Worm (Caenorhabditis elegans) whole organism, L1 larva: ENCODE data around the gene lat-2.
A peak's percentile ranks its signal among the peaks of the same experiment; 100 is the strongest.

Source experiments
- C34B4.2 ChIP-seq: sonication (generic microtip); optimal IDR thresholded peaks from 2 replicates; lab custom pipeline; 2017; ENCODE audit warnings: mild to moderate bottlenecking, missing genetic modification characterization, missing compliant biosample characterization
- F16B12.6 ChIP-seq: fragments of 150-350 bp; optimal IDR thresholded peaks from 2 replicates; lab custom pipeline; 2014; ENCODE audit warnings: missing biosample characterization, missing genetic modification characterization
- aha-1 ChIP-seq: fragments of 150-350 bp; optimal IDR thresholded peaks from 2 replicates; lab custom pipeline; 2014; ENCODE audit warnings: missing biosample characterization, missing genetic modification characterization
- alr-1 ChIP-seq: fragments of 200-800 bp; sonication (Bioruptor generic); optimal IDR thresholded peaks from 2 replicates; lab custom pipeline; 2018; ENCODE audit warnings: borderline replicate concordance, mild to moderate bottlenecking, missing genetic modification characterization, missing compliant biosample characterization
- ceh-90 ChIP-seq: sonication (generic microtip); optimal IDR thresholded peaks from 2 replicates; lab custom pipeline; 2016; ENCODE audit warnings: missing genetic modification characterization, missing compliant biosample characterization
- egl-27 ChIP-seq, 2 experiments: fragments of 150-350 bp in 1 of 2; sonication (generic microtip); optimal IDR thresholded peaks; 3 replicates each; lab custom pipeline; 2017 to 2018; ENCODE audit warnings: missing biosample characterization in 2 of 2, missing genetic modification characterization in 2 of 2, missing genetic modification reagents in 2 of 2
- elt-2 ChIP-seq: sonication (generic microtip); optimal IDR thresholded peaks from 2 replicates; lab custom pipeline; 2016; ENCODE audit warnings: missing genetic modification characterization, mild to moderate bottlenecking, inconsistent platforms, missing compliant biosample characterization, missing genetic modification reagents
- fkh-10 ChIP-seq: sonication (generic microtip); optimal IDR thresholded peaks from 2 replicates; lab custom pipeline; 2017; ENCODE audit warnings: missing biosample characterization, missing genetic modification reagents, missing genetic modification characterization
- grh-1 ChIP-seq: fragments of 200-800 bp; sonication (Bioruptor generic); IDR thresholded peaks from 2 replicates; pipeline ENCODE4 v1.3.6; 2022; ENCODE audit warnings: missing genetic modification reagents, missing genetic modification characterization, missing compliant biosample characterization
- hlh-17 ChIP-seq: fragments of 200-800 bp; sonication (Bioruptor generic); optimal IDR thresholded peaks from 2 replicates; lab custom pipeline; 2018; ENCODE audit warnings: missing genetic modification characterization, mild to moderate bottlenecking, missing compliant biosample characterization, moderate library complexity, borderline replicate concordance
- hlh-4 ChIP-seq: sonication (generic microtip); optimal IDR thresholded peaks from 2 replicates; lab custom pipeline; 2016; ENCODE audit warnings: mild to moderate bottlenecking, missing genetic modification characterization, missing compliant biosample characterization
- hpl-2 ChIP-seq: fragments of 150-350 bp; optimal IDR thresholded peaks from 2 replicates; lab custom pipeline; 2014; ENCODE audit warnings: missing biosample characterization, missing genetic modification reagents, missing genetic modification characterization
- irx-1 ChIP-seq: sonication (generic microtip); optimal IDR thresholded peaks from 2 replicates; lab custom pipeline; 2016; ENCODE audit warnings: missing genetic modification characterization, missing compliant biosample characterization
- isw-1 ChIP-seq: fragments of 200-800 bp; sonication (Bioruptor generic); IDR thresholded peaks from 2 replicates; pipeline ENCODE4 v1.3.6; 2022; ENCODE audit warnings: missing genetic modification characterization, missing compliant biosample characterization
- jun-1 ChIP-seq: fragments of 150-350 bp; optimal IDR thresholded peaks from 2 replicates; lab custom pipeline; 2014; ENCODE audit warnings: missing biosample characterization, missing genetic modification reagents, missing genetic modification characterization
- mdl-1 ChIP-seq, 2 experiments: fragments of 150-350 bp; optimal IDR thresholded peaks; 2 replicates each; lab custom pipeline; 2014 to 2017; ENCODE audit warnings: missing biosample characterization in 2 of 2, missing genetic modification characterization in 2 of 2, inconsistent platforms in 1 of 2
- mef-2 ChIP-seq: fragments of 150-350 bp; optimal IDR thresholded peaks from 2 replicates; lab custom pipeline; 2014; ENCODE audit warnings: missing biosample characterization, missing genetic modification characterization
- nhr-11 ChIP-seq: fragments of 150-350 bp; optimal IDR thresholded peaks from 2 replicates; lab custom pipeline; 2014; ENCODE audit warnings: missing biosample characterization, missing genetic modification characterization
- nhr-12 ChIP-seq: sonication (generic microtip); optimal IDR thresholded peaks from 2 replicates; lab custom pipeline; 2017; ENCODE audit warnings: missing biosample characterization, missing genetic modification characterization
- nhr-19 ChIP-seq: fragments of 200-800 bp; sonication (Bioruptor generic); conservative IDR thresholded peaks from 2 replicates; pipeline ENCODE4 v1.3.6; 2022; ENCODE audit warnings: missing genetic modification characterization, missing compliant biosample characterization
- nhr-20 ChIP-seq: sonication (generic microtip); optimal IDR thresholded peaks from 2 replicates; lab custom pipeline; 2016; ENCODE audit warnings: mild to moderate bottlenecking, missing genetic modification characterization, missing compliant biosample characterization
- nhr-237 ChIP-seq: fragments of 150-350 bp; optimal IDR thresholded peaks from 2 replicates; lab custom pipeline; 2014; ENCODE audit warnings: missing biosample characterization, missing genetic modification characterization
- nhr-47 ChIP-seq: sonication (generic microtip); optimal IDR thresholded peaks from 2 replicates; lab custom pipeline; 2016; ENCODE audit warnings: mild to moderate bottlenecking, missing genetic modification characterization, moderate library complexity, missing compliant biosample characterization
- nhr-71 ChIP-seq: sonication (generic microtip); optimal IDR thresholded peaks from 2 replicates; lab custom pipeline; 2016; ENCODE audit warnings: mild to moderate bottlenecking, missing genetic modification characterization, moderate library complexity, missing compliant biosample characterization
- nhr-84 ChIP-seq: sonication (generic microtip); optimal IDR thresholded peaks from 2 replicates; lab custom pipeline; 2017; ENCODE audit warnings: missing biosample characterization, missing genetic modification characterization
- nhr-85 ChIP-seq: sonication (generic microtip); peaks from one replicate; lab custom pipeline; 2016; ENCODE audit warnings: missing genetic modification characterization, inconsistent platforms, missing compliant biosample characterization
- nhr-90 ChIP-seq: sonication (generic microtip); optimal IDR thresholded peaks from 2 replicates; lab custom pipeline; 2016; ENCODE audit warnings: mild to moderate bottlenecking, missing genetic modification characterization, missing compliant biosample characterization; ENCODE audit not compliant: poor library complexity
- pag-3 ChIP-seq: sonication (generic microtip); optimal IDR thresholded peaks from 2 replicates; lab custom pipeline; 2017; ENCODE audit warnings: missing genetic modification characterization, mild to moderate bottlenecking, missing compliant biosample characterization, antibody characterized with exemption, borderline replicate concordance; ENCODE audit not compliant: insufficient read depth
- sptf-1 ChIP-seq: fragments of 150-350 bp; optimal IDR thresholded peaks from 2 replicates; lab custom pipeline; 2014; ENCODE audit warnings: missing biosample characterization, missing genetic modification characterization
- tbx-2 ChIP-seq: sonication (generic microtip); optimal IDR thresholded peaks from 2 replicates; lab custom pipeline; 2016; ENCODE audit warnings: missing genetic modification characterization, missing compliant biosample characterization
- unc-130 ChIP-seq: fragments of 150-350 bp; optimal IDR thresholded peaks from 2 replicates; lab custom pipeline; 2017; ENCODE audit warnings: missing biosample characterization, missing genetic modification characterization, inconsistent platforms
- vab-15 ChIP-seq: sonication (generic microtip); optimal IDR thresholded peaks from 2 replicates; lab custom pipeline; 2017; ENCODE audit warnings: missing genotype, mild to moderate bottlenecking, missing genetic modification characterization, missing compliant biosample characterization
- zag-1 ChIP-seq: fragments of 150-350 bp; optimal IDR thresholded peaks from 2 replicates; lab custom pipeline; 2014; ENCODE audit warnings: missing biosample characterization, missing genetic modification characterization
- ztf-11 ChIP-seq, 2 experiments: sonication (generic microtip); optimal IDR thresholded peaks; 2 replicates each; lab custom pipeline; 2016 to 2017; ENCODE audit warnings: missing genetic modification characterization in 2 of 2, missing biosample characterization in 1 of 2, missing compliant biosample characterization in 1 of 2
- ztf-4 ChIP-seq: fragments of 150-350 bp; optimal IDR thresholded peaks from 2 replicates; lab custom pipeline; 2014; ENCODE audit warnings: missing biosample characterization, missing genetic modification characterization

Gene lat-2

DNA sequence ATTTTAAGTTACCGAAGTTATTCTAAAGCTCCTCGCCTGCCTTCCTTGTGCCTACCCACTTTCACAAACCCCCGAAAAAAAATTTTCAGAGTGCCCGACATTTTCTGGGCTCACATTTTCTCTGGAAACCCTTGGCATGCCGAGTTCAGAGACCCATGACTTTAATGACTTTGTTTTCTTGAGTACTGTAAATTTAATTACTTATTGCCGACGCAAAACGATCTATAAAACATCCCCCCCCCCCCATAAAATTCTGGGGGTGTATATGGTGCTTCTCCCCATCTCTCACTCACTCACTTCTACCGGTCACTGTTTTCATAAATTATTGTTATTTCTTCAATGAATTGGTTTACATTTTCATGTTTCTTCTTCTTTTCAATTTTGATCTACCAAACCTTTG is 9.1 kb downstream of the lat-2 start, which contains the start of gene try-9:
Gene try-9, plus strand, starts transcription at position 301 of the 400 bp plus-strand sequence.
- no peak for TF ChIP-seq elt-2 (tag; lab: Kevin White, UChicago)
- no peak for TF ChIP-seq sptf-1

DNA sequence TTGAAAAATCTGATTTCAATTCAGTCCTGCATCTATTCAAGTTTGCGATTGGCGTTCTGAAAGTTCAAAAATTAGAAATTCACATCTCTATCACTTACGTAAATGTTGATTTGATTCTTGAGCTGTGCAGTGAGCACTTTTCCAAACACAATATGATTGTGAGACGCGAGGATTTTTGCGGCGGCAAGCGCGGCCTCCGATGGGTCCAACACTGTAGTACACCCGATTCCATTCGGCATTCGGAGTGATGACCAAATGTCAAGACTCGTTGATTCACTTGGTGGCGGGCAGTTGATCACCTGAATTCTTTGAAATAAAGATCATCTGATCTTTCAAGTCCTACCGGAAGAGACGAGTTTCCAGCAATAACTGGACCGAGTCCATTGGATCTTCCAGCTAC is 10.8 kb downstream of the lat-2 start:
- TF ChIP-seq hpl-2 (no peak), egl-27 (tag; optimal IDR thresholded peaks at IDR 0.05; lab: Kevin White, UChicago) (no peak), nhr-90 (tag; lab: Kevin White, UChicago) (no peak), irx-1 (tag; lab: Kevin White, UChicago) (no peak), nhr-85 (no peak), ceh-90 (tag; lab: Kevin White, UChicago) (no peak), hlh-4 (tag; lab: Kevin White, UChicago) (no peak), isw-1 (GFP tag; lab: Robert Waterston, UW) (no peak), ztf-11 (tag; optimal IDR thresholded peaks at IDR 0.05; lab: Kevin White, UChicago) (no peak), hlh-17 (GFP tag; lab: Kevin White, UChicago) (no peak), vab-15 (tag; lab: Kevin White, UChicago) (no peak), F16B12.6 (no peak), aha-1 (tag; lab: Kevin White, UChicago) (no peak), mef-2 (tag; lab: Kevin White, UChicago) (no peak), nhr-84 (no peak), C34B4.2 (tag; lab: Kevin White, UChicago) (no peak)
- TF ChIP-seq, all 84 proteins: peak for 0

DNA sequence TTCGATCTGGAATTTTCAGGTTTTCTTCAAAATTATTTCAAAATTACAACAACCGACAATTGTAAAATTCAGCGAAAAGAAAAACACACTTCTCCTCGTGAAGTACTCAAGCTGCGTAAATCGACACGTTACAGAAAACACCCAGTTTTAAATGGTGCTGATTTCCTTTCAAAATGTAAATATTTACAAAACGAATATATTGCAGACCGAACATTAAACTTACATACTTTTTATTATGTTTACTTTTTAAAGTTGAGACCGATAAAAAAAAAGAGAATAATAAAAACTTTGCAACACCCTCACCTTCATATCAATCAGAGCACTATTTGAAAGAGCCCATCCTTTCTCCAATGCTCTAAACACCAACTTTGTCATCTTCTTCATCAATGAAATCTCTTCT is 12.0 kb downstream of the lat-2 start:
- TF ChIP-seq zag-1 (tag; lab: Kevin White, UChicago) (no peak), jun-1 (no peak), nhr-12 (no peak), nhr-19 (GFP tag; lab: Robert Waterston, UW) (no peak), mdl-1 (tag; optimal IDR thresholded peaks at IDR 0.05; lab: Kevin White, UChicago) (no peak), fkh-10 (GFP tag; lab: Kevin White, UChicago) (no peak), pag-3 (tag; lab: Kevin White, UChicago) (no peak), nhr-11 (tag; lab: Kevin White, UChicago) (no peak), ztf-4 (tag; lab: Kevin White, UChicago) (no peak), unc-130 (no peak), aha-1 (tag; lab: Kevin White, UChicago) (no peak), tbx-2 (tag; lab: Kevin White, UChicago) (no peak), nhr-237 (tag; lab: Kevin White, UChicago) (no peak), alr-1 (tag; lab: Kevin White, UChicago) (no peak), nhr-20 (tag; lab: Kevin White, UChicago) (no peak), C34B4.2 (tag; lab: Kevin White, UChicago) (no peak), ztf-11 (tag; optimal IDR thresholded peaks at IDR 0.05; lab: Kevin White, UChicago) (no peak), hlh-4 (tag; lab: Kevin White, UChicago) (no peak)

DNA sequence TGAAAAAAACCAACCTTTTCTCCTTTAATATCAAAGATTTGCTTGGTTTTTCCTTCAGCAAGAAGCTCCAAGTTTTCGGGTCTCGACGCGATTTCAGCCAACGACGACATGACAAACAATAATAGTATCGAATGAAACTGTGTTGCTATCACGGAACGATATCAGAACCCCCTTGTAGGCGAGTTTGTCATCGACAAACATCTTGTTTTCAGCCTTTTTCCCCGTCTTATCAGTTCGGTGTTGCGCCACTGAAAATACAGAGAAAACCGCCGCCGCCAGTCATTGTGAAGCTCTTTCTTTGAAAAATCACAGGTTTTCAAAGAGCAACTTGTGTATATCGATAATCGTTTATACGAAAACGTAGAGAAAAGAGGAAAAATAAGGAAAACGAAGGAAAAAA is 13.5 kb downstream of the lat-2 start, which contains the start of gene paic-1:
Gene paic-1, minus strand, starts transcription at position 120 of the 400 bp plus-strand sequence.
- TF ChIP-seq elt-2 (tag; lab: Kevin White, UChicago) (peak; percentile 72), grh-1 (GFP tag; lab: Robert Waterston, UW) (no peak), nhr-47 (tag; lab: Kevin White, UChicago) (peak; percentile 28), nhr-71 (peak; percentile 4)
